Worm (Caenorhabditis elegans): ENCODE measurements around the gene ncam-1.

ce11 chrX:651616-652015 lies 40.1 kb upstream of the ncam-1 start:
- TF ChIP-seq ces-1 (GFP tag; optimal IDR thresholded peaks at IDR 0.05) (no peak), bed-3 (GFP tag; optimal IDR thresholded peaks at IDR 0.05) (no peak), unc-120 (tag; optimal IDR thresholded peaks at IDR 0.05; ENCODE audit: poor library complexity, severe bottlenecking) (no peak)
